Worm (Caenorhabditis elegans) whole organism, L4 larva: ENCODE data around the gene nas-21.

Experiments
- pqm-1 ChIP-seq: sonication (generic microtip); optimal IDR thresholded peaks from 2 replicates; lab custom pipeline; 2017; ENCODE audit warnings: missing biosample characterization, missing genetic modification characterization
- skn-1 ChIP-seq: fragments of 150-350 bp; optimal IDR thresholded peaks from 2 replicates; lab custom pipeline; 2014; ENCODE audit warnings: missing biosample characterization, missing genetic modification characterization

- TF ChIP-seq pqm-1 (tag; lab: Kevin White, UChicago): no peak
- no peak for TF ChIP-seq skn-1
Measured at ce11 chrV:11474399-11474798, 2.0 kb downstream of the nas-21 start, which contains the start of gene nas-22.
